Worm (Caenorhabditis elegans): ENCODE results near the gene F54E7.9.

DNA sequence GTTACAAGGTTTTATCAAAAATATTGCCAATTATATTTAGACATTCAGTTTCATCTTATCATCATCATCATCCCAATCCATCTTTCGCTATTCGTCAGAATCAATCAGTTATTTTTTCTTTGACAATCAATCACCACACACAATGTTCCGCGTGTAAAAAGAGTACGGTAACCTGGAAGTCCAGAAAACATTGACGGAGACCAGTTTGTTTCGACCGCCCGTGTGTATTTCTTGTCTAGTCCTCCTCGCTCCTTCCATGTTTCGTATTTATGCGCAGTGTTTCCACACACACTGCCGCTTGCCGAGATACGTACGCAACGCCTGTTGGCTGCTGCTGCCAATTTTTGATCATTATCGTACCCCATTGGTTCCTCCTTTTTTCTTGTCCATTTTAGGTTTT, 33.0 kb upstream of the F54E7.9 start:
- TF ChIP-seq aly-1 (tag; optimal IDR thresholded peaks at IDR 0.05) (peak; percentile 3), ama-1 (optimal IDR thresholded peaks at IDR 0.05) (no peak), sea-1 (GFP tag; conservative IDR thresholded peaks at IDR 0.05) (0 out of 2 replicates have a peak, but pooled peaks have one; percentile 26), flt-1 (GFP tag; IDR thresholded peaks at IDR 0.05) (no peak), ets-7 (tag; optimal IDR thresholded peaks at IDR 0.05) (no peak)
